Worm (Caenorhabditis elegans) whole organism, L1 larva: Measurements from ENCODE around the gene T25B2.2.

Source experiments
- elt-3 ChIP-seq, 6 experiments: fragments of 150-350 bp in 1 of 6; sonication (generic microtip); optimal IDR thresholded peaks; 2 replicates each; lab custom pipeline; 2017 to 2018; ENCODE audit warnings: missing biosample characterization in 6 of 6, missing genetic modification characterization in 6 of 6, inconsistent platforms in 1 of 6
- nhr-12 ChIP-seq: sonication (generic microtip); optimal IDR thresholded peaks from 2 replicates; lab custom pipeline; 2017; ENCODE audit warnings: missing biosample characterization, missing genetic modification characterization

ce11 chrX:6155436-6155835 is 14.0 kb upstream of the T25B2.2 start:
- TF ChIP-seq nhr-12 = no peak
- TF ChIP-seq elt-3 (tag; optimal IDR thresholded peaks at IDR 0.05; lab: Kevin White, UChicago) = no peak
